Worm (Caenorhabditis elegans): ENCODE measurements around the gene ZK470.14.
"Not testable (repeated sequence)": the region's sequence is repeated elsewhere in the genome, so short reads cannot be mapped to it uniquely, and the experiment has no call there.

- not testable (repeated sequence) for TF ChIP-seq snpc-4 (GFP tag; optimal IDR thresholded peaks at IDR 0.05); snpc-4 (tag; optimal IDR thresholded peaks at IDR 0.05); atf-7 (tag; optimal IDR thresholded peaks at IDR 0.05)
Measured at ce11 chrX:4202881-4203280, 35.6 kb downstream of the ZK470.14 start.

Measured in whole organism, young adult.